Worm (Caenorhabditis elegans): ENCODE results near the gene C27F2.4.

DNA sequence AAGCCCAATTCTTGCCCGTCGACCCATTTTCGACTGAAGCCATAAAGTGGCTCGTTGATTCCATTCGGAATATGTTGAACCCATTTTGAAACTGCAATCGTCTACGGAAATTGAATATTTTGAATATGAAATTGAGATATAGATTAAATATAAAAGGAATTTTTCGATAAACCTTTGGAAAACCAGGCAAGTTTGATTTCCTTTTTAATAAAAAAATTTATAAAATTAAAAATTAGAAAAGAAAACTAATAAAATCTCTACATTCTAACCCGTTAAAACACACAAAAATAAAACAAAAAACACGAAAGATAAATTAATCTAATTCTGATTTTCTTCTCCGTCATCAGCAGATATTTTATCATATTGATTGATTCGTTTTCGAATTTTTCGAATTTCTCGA lies 46.8 kb upstream of the C27F2.4 start, which contains the start of gene R144.12:
- no peak for TF ChIP-seq ces-1 (GFP tag; optimal IDR thresholded peaks at IDR 0.05)
- no peak for TF ChIP-seq snpc-4 (tag; optimal IDR thresholded peaks at IDR 0.05)
- no peak for TF ChIP-seq unc-62 (GFP tag; optimal IDR thresholded peaks at IDR 0.05)
- no peak for TF ChIP-seq lin-13 (tag; optimal IDR thresholded peaks at IDR 0.05)
- TF ChIP-seq nhr-76 (tag; optimal IDR thresholded peaks at IDR 0.05), result no peak
- no peak for TF ChIP-seq mep-1 (tag; optimal IDR thresholded peaks at IDR 0.05)
- TF ChIP-seq lin-32 (GFP tag; optimal IDR thresholded peaks at IDR 0.05), result no peak
- no peak for TF ChIP-seq unc-39 (tag; optimal IDR thresholded peaks at IDR 0.05)
